Fruit fly (Drosophila melanogaster): Measurements from ENCODE around the gene CG4382.

CG4382 gene

DNA sequence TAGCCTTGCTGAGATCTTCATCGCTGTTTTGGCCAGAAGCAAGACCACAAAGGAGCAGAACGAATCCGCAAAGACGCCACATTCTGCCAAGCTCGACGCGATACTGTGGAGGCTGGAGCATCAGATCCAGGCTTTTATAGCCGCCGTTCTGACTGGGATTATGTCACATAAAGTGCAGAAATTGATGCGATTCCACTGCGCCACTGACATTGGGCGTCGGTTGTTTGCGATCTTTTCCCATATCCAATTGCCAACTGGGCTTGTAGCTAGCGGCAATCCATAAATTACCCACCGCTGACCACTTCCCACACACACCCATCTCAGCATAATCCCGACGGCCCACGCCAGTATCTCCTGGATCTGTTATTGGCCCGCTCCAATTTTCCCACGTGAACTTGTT lies at the start of gene CG4382:
Gene CG4382, minus strand, starts transcription at position 101 of the 400 bp plus-strand sequence.
- no peak for TF ChIP-seq CG8478 (optimal IDR thresholded peaks at IDR 0.05)
- TF ChIP-seq CTCF (optimal IDR thresholded peaks at IDR 0.05) = no peak

DNA sequence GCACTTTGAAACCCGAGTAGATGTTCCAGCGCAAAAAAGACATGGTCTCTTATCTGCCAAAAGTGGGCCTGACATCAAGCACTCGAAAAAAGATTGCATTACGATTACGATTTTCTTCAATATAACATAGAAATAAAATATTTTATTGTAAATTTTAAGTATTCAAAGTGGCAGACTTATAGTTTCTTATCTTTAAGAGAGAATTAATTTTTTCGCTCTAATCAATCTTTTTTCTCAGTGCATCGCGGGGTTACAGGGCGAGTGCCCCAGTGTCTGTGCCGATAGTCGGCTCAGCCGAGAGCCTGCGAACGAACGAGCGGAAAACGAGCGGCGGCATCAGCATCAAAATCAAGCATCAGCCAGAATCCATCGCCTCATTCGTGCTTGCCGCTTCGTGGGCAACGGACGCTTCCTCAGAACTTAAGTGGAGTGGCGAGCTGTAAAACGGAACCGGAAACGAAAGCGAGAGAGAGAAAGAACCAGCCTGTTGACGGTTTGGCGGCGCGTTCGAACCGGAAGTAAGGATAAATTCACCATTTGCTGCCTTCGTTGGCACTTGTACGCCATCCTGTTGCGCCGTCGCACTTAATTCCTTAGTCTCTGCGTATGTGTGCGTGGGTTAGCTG lies 33.3 kb upstream of the CG4382 start, which contains the start of gene Apoltp:
Gene Apoltp, plus strand, starts transcription at position 369 of the 626 bp plus-strand sequence.
- TF ChIP-seq CG8478 (optimal IDR thresholded peaks at IDR 0.05) (no peak), CTCF (optimal IDR thresholded peaks at IDR 0.05) (no peak)

DNA sequence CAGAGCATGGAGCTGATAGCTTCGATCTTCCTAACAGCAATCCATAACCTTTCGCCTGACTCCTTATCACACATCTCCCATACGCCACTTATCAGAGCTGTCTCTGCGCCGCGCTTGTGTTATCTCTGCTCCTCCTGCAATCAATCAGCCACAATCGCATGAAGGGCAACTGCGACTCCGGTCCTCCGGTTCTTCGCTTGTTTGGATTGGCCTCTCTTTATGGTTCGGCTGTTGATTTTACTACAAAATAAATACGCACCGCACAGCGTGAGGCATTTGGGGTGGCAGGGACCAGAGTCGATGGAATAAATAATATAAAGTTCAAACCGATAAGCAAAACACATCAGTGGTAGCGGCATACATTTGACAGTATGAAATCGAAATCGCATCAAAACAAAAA lies 32.4 kb upstream of the CG4382 start:
- no peak for TF ChIP-seq CG8478 (optimal IDR thresholded peaks at IDR 0.05)
- no peak for TF ChIP-seq CTCF (optimal IDR thresholded peaks at IDR 0.05)

DNA sequence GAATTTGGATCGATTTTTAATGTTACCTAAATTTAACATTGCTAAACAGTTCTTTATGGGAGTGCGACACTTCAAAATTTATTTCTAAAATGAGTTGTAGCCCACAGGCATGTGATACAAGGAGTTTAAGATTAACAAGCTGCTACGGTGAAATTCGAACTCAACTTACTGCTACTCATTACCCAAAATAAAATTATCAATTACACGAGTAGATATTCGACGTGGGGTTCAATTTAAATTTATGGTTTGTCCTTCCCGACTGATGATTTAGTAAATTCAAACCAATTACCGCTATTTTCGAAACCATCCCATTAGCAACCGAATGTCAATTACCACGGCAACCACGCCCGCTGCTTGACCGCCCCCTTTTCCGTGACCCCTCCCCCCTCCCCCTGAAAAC lies 24.5 kb upstream of the CG4382 start, which contains the start of gene CG31882:
Gene CG31882, minus strand, starts transcription at position 101 of the 400 bp plus-strand sequence.
- TF ChIP-seq CG8478 (optimal IDR thresholded peaks at IDR 0.05) = no peak
- TF ChIP-seq CTCF (optimal IDR thresholded peaks at IDR 0.05) = no peak

DNA sequence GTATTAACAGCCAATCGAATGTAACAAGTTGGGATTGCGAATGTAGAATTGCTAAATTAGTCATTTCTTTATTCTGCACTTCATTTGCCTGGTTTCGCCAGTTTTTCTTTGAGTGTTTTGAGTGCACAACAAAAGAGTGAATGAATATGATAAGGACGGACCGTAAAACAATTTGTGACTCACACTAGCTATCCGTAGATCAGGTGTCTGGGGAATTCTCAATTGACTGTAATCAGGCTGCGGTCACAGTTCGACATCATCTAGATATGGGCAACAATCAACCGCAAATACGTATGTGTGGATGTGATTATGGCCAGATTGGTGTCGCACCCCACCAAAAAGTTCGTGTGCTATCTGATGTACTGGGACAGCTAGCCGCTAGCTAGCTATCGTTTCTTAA lies 19.3 kb upstream of the CG4382 start:
- TF ChIP-seq CTCF (optimal IDR thresholded peaks at IDR 0.05) = no peak
- TF ChIP-seq CG8478 (optimal IDR thresholded peaks at IDR 0.05) = no peak

DNA sequence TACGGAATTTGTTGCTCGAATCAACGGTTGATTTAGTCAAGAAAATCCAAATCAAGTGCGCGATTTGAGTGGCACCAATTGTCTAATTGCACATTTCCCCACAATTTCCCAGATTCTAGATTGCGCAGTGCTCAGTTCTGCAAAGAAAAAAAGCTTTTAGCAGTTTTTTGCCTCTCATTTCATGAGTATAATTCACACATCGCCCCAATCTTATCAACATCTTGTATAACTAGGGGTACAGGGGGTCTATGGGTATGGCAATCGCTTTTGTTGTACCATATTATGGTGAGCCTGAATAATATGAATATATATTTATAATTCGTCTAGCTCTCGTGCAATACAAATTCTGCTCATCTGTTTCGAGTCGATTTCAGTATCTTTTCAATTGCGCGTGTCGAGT lies 18.2 kb upstream of the CG4382 start:
- no peak for TF ChIP-seq CTCF (optimal IDR thresholded peaks at IDR 0.05)
- no peak for TF ChIP-seq CG8478 (optimal IDR thresholded peaks at IDR 0.05)

DNA sequence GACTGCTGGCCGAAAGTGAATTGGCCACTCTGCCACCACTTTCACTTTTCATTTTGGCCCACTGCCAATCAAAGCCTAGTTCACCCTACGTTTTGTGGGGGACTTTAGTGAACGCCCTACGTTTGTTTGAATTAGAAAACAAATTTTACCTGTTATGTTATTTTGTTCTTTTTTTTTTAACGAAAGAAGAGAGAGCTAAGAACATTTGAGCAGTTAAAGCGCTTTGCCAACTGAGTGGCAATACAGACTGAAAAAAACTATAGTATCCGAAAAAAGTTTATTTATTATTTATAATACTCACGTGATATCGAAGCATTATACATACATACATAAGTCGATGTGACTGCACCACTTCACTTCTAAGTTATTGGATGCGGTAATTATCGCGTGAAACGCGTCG lies 17.2 kb upstream of the CG4382 start:
- TF ChIP-seq CTCF (optimal IDR thresholded peaks at IDR 0.05) = no peak
- no peak for TF ChIP-seq CG8478 (optimal IDR thresholded peaks at IDR 0.05)

DNA sequence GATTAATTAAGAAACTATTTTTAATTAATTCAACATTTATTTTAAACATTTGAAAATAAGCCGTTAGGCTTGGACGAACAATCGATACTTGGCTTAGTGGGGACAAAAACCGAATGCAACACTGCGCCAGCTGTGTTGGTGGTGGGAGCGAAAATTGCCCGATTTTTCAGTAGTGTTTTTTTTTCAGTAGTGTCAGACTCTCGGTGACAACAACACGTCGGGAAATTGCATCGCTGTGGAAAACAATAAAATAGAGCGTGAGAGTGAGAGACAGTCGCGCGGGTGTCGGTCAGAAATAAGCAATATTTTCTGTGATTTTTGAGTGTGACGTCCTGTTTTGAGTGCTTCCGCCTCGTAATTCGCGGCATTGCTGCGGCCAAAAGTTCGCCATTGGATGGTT lies 16.0 kb upstream of the CG4382 start:
- peak in 1 of 2 experiments; percentile 63 for TF ChIP-seq CTCF (optimal IDR thresholded peaks at IDR 0.05)
- TF ChIP-seq CG8478 (optimal IDR thresholded peaks at IDR 0.05) = no peak

DNA sequence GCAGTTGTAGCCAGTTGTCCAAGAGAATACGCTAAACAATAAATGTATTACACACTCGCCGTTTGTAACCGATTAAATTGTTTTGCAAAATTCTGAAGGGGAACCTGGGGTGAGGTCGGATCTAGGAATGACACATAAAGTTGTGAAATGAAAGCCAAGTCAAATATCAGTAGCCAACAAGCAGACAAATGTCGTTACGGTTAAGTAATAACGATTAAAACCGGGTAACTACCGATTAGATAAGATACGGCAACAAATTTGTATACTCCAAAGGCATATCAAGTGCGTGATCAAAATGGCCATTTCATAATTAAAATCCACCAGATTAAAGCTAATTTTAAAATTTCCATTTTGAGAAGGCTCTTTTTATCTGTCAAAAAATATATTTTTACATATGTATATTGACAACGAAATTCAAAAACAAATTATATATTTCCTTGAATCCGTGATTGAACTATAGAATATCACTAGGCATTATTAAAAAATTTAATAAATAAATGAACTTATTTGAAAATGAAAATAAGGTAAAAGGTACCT lies 15.4 kb upstream of the CG4382 start, which contains the start of gene GlcAT-S:
Gene GlcAT-S, plus strand, starts transcription at position 487 of the 537 bp plus-strand sequence.
- no peak for TF ChIP-seq CG8478 (optimal IDR thresholded peaks at IDR 0.05)
- TF ChIP-seq CTCF (optimal IDR thresholded peaks at IDR 0.05) = no peak

DNA sequence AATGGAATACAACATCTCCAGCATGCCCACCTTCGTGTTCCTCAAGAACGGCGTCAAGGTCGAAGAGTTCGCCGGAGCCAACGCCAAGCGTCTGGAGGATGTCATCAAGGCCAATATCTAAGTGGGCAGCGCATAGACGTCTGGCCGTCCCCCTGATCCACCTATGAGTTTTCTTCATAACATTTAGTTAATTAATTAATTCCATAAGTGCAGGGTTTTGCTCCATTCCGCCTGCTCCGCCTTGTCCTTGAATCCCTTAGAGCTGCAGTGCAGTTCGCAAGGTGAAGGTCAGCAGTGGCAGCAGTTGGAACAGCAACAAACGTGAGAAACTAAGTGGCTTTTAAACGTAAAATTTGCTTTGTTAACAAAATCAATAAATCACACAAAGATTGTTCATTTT lies 14.9 kb upstream of the CG4382 start:
- no peak for TF ChIP-seq CG8478 (optimal IDR thresholded peaks at IDR 0.05)
- no peak for TF ChIP-seq CTCF (optimal IDR thresholded peaks at IDR 0.05)

DNA sequence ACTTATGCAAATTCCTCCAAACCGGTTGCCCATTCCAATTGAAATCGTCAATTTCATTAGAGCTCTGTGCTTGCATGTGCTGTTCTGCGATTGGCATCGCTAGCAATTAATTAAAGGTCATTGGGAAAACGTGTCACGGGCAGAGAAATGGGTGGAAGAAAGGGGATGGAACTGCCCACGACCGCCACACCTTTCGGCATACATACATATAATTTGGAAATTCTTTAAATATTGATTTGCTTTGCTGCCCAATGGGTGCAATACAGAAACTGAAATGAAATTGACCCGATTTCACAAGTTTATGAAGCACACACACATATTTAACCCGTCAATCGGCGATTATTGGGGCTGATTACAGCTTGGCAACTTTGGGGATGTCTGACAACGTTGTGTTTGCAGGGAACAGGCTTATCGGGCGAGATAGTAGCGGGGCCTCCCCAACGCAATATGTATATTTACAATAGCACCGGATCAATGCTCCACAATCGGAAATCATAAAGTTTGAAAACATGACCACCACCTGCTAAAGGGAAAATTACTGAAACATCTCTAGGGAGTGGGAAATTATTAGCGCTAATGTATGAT lies 14.1 kb upstream of the CG4382 start:
- TF ChIP-seq CG8478 (optimal IDR thresholded peaks at IDR 0.05) = no peak
- no peak for TF ChIP-seq CTCF (optimal IDR thresholded peaks at IDR 0.05)

DNA sequence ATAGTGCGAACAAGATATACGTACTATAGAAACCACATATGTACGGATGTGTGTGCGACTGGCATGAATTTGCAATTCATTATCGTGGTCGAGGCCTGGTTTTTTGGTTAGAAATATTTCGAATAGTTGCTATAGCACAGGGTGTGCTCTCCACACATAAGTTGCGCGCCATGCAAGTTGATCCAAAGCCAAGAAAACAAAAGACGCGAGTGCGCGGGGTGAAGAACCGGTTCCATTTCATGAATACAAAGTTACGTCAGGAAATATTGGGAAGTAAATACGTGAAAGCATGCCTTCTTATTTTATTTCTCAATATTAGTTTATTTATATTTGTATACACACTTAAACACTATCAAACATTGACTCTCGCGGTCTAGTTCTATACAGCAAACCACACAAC lies 13.2 kb upstream of the CG4382 start:
- TF ChIP-seq CG8478 (optimal IDR thresholded peaks at IDR 0.05) (no peak), CTCF (optimal IDR thresholded peaks at IDR 0.05) (no peak)

DNA sequence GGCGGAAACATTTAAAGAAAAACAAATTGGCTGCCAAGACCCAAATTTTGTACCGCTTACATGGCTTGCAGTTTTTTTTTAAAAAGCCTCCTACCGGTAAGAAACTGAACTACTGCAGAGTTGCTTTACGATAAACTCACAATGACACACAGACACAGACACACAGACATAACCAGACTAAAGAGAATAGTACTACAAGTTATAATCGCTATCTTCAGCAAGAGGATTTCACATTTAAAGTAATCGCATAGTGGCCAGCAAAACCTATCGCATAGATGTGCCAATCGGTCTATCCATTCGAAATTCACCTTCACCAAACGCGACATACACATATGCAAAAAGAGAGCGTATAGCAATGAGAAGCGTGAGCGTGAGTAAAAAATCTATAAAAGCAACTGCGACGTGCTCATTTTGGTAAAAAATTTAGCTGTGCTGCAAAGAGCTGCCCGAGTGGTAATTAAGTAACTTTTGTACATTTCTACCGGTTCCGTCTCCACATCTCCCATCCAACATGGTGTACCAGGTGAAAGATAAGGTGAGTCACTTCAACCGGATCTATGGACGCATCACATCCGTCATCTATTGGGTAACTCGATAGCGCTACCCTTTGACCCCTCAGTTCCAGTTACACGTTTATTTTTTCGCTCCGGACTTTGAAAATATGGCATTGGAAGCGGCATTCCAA lies 12.5 kb upstream of the CG4382 start, which contains the start of gene Trx2:
Gene Trx2, plus strand, starts transcription at position 161 of the 685 bp plus-strand sequence.
- TF ChIP-seq CG8478 (optimal IDR thresholded peaks at IDR 0.05) (no peak), CTCF (optimal IDR thresholded peaks at IDR 0.05) (peak; percentile 80 to 91)

DNA sequence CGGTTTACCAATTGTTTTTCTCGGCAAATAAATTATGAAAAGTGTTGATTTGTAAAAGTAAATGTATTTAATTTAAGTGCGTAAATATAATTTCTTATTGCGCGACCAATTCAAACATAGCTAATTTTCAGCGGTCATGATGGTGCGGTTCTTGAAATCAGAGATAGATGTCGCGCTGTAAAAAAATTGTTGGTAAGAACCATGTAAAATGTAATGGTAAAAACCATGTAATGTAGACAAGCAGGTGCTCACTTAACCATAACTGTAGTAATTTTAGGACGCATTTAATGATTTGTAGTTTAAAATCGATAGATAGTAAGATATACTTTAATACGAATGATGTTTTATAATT lies 12.0 kb upstream of the CG4382 start:
- TF ChIP-seq CTCF (optimal IDR thresholded peaks at IDR 0.05) (peak in 1 of 2 experiments; percentile 88), CG8478 (optimal IDR thresholded peaks at IDR 0.05) (no peak)

DNA sequence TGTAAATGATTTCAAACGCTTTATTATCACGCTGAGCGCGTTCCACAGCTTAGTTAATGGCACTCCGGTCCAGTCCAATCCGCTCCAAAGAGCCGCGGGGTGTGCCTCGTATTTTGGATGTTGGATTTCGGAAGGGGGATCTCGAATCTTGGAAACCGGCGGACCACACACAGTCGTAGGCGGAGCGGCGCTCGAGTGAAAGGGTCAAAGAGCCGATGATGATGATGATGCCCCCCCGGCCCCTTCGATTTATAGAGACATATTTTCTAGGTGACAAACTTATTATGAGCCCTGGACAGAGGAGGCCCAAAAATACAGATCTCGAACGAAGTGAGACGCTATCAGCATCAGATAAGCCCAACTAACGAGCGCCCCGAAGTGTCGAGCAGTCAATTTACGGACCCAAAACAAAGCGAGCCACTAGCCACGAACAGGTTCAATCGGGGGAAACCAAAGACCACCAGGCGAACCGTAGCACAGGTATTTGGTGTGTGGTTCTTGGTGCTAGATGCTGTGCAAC lies 8.7 kb upstream of the CG4382 start:
- TF ChIP-seq CTCF (optimal IDR thresholded peaks at IDR 0.05) (no peak), CG8478 (optimal IDR thresholded peaks at IDR 0.05) (no peak)

Measured in S2 (cell line).